Fruit fly (Drosophila melanogaster) whole organism: ENCODE data around the gene Vtld.
"Not testable (repeated sequence)": the region's sequence is repeated elsewhere in the genome, so short reads cannot be mapped to it uniquely, and the experiment has no call there.

Source experiments
- CG8478 ChIP-seq: fragments of >200 bp; optimal IDR thresholded peaks from 2 replicates; lab custom pipeline; 2018; ENCODE audit warnings: inconsistent platforms
- Dll ChIP-seq: fragments of >200 bp; optimal IDR thresholded peaks from 2 replicates; lab custom pipeline; 2017
- EcR ChIP-seq, 2 experiments: fragments of >200 bp; optimal IDR thresholded peaks; 2 replicates each; lab custom pipeline; 2017; ENCODE audit warnings: missing biosample characterization in 2 of 2, missing genetic modification characterization in 2 of 2, missing genetic modification reagents in 2 of 2
- pan ChIP-seq: fragments of >200 bp; optimal IDR thresholded peaks from 2 replicates; lab custom pipeline; 2017
- psq ChIP-seq: fragments of >200 bp; optimal IDR thresholded peaks from 2 replicates; lab custom pipeline; 2017
- usp ChIP-seq: fragments of >200 bp; optimal IDR thresholded peaks from 2 replicates; lab custom pipeline; 2017; ENCODE audit warnings: missing biosample characterization, missing genetic modification characterization, mixed read lengths

Gene Vtld

dm6 chr3L:19760109-19760508 lies at the start of gene Vtld:
Gene Vtld, plus strand, starts transcription at chr3L:19760409.
- not testable (repeated sequence) for TF ChIP-seq Dll (lab: Kevin White, UChicago); EcR (GFP tag; optimal IDR thresholded peaks at IDR 0.05; lab: Kevin White, UChicago); pan (lab: Kevin White, UChicago)

- not testable (repeated sequence) for TF ChIP-seq Dll, psq, pan (lab: Kevin White, UChicago)
Observed at dm6 chr3L:19718228-19718627, 42.0 kb upstream of the Vtld start, which contains the start of gene Trpml. Gene Trpml, minus strand, starts transcription at chr3L:19718328.

dm6 chr3L:19728694-19729093 lies 31.5 kb upstream of the Vtld start, which contains the start of gene CG42529:
Gene CG42529, plus strand, starts transcription at chr3L:19728994.
- not testable (repeated sequence) for TF ChIP-seq CG8478 (lab: Kevin White, UChicago); psq (lab: Kevin White, UChicago); usp (GFP tag; lab: Kevin White, UChicago)

dm6 chr3L:19749644-19750043 lies 10.6 kb upstream of the Vtld start, which contains the start of gene CG42638:
Gene CG42638, minus strand, starts transcription at chr3L:19749744.
- not testable (repeated sequence) for TF ChIP-seq pan (lab: Kevin White, UChicago); psq (lab: Kevin White, UChicago); usp (GFP tag; lab: Kevin White, UChicago)

dm6 chr3L:19777279-19777960 lies 17.2 kb downstream of the Vtld start:
- TF ChIP-seq psq (lab: Kevin White, UChicago) (no peak), CG8478 (lab: Kevin White, UChicago) (no peak), EcR (GFP tag; optimal IDR thresholded peaks at IDR 0.05; lab: Kevin White, UChicago) (no peak), usp (GFP tag; lab: Kevin White, UChicago) (no peak), pan (lab: Kevin White, UChicago) (no peak), Dll (lab: Kevin White, UChicago) (no peak)

dm6 chr3L:19778530-19778929 lies 18.3 kb downstream of the Vtld start:
- TF ChIP-seq pan (lab: Kevin White, UChicago) (no peak), EcR (GFP tag; optimal IDR thresholded peaks at IDR 0.05; lab: Kevin White, UChicago) (no peak), CG8478 (lab: Kevin White, UChicago) (no peak), Dll (lab: Kevin White, UChicago) (no peak), psq (lab: Kevin White, UChicago) (no peak), usp (GFP tag; lab: Kevin White, UChicago) (no peak)

DNA sequence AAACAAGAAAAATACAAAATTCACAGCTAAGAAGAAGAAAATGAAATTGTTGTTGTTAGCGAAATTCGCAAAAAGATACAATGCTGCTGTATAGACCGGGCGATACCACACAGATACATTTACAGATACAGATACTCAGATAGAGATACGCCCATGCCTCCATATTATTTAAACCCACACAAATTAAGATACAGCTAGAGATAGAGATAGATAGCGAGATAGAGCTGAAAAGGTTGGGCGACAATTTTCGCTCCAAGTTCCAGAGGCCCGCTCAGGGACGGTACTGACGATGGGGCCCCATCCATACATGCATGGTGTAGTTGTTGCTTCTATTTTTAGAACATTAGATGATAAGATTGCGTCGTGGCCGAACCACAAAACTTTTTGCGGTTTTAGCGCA lies 27.4 kb downstream of the Vtld start:
- no peak for TF ChIP-seq Dll (lab: Kevin White, UChicago)
- no peak for TF ChIP-seq pan (lab: Kevin White, UChicago)
- TF ChIP-seq usp (GFP tag; lab: Kevin White, UChicago), result no peak
- no peak for TF ChIP-seq psq (lab: Kevin White, UChicago)

dm6 chr3L:19790564-19790928 lies 30.3 kb downstream of the Vtld start:
- TF ChIP-seq pan (lab: Kevin White, UChicago) (no peak), EcR (GFP tag; optimal IDR thresholded peaks at IDR 0.05; lab: Kevin White, UChicago) (no peak), psq (lab: Kevin White, UChicago) (no peak), CG8478 (lab: Kevin White, UChicago) (no peak), usp (GFP tag; lab: Kevin White, UChicago) (no peak), Dll (lab: Kevin White, UChicago) (no peak)

dm6 chr3L:19790929-19791687 lies 30.9 kb downstream of the Vtld start:
- TF ChIP-seq EcR (GFP tag; optimal IDR thresholded peaks at IDR 0.05; lab: Kevin White, UChicago) (no peak), Dll (lab: Kevin White, UChicago) (peak; percentile 89), usp (GFP tag; lab: Kevin White, UChicago) (no peak)

dm6 chr3L:19791688-19792073 lies 31.5 kb downstream of the Vtld start:
- TF ChIP-seq psq (lab: Kevin White, UChicago) (no peak), EcR (GFP tag; optimal IDR thresholded peaks at IDR 0.05; lab: Kevin White, UChicago) (no peak), Dll (lab: Kevin White, UChicago) (peak; percentile 56)

DNA sequence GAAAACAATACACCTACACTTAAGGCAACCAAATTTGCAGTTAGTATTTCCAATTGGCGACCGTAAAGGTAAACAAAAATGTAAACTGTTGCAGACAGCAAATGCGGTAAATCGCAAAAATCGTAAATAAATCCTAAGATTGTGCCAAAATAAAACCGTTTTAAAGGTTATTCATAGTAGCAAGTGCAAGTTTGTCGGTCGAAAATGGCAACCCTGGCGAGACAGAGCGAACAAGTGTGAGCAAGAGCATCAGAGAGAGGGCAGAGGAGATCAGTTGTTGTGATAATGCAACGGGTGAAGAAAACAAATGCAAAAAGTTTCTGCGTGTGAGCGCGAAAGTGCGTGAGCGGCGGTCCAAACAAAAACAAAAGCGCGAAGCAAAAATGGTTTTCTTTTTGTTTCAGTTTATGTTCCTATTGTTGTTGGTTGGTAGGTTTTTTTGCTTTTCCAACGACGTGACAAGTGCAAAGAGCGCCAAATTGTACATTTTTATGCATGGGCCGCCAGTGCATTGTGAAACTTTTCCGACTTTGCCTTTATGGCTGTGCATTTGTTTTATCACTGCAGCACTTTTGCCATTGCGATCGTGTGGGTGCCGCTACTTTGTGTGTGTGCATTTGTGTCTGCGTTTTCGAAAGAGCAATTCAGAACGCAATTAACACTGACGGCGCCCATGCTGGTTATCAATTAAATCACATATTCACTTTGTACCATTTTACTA lies 32.7 kb downstream of the Vtld start:
- no peak for TF ChIP-seq Dll (lab: Kevin White, UChicago)
- no peak for TF ChIP-seq psq (lab: Kevin White, UChicago)
- no peak for TF ChIP-seq pan (lab: Kevin White, UChicago)
- TF ChIP-seq EcR (GFP tag; optimal IDR thresholded peaks at IDR 0.05; lab: Kevin White, UChicago), result no peak
- no peak for TF ChIP-seq usp (GFP tag; lab: Kevin White, UChicago)
- no peak for TF ChIP-seq CG8478 (lab: Kevin White, UChicago)
